Worm (Caenorhabditis elegans) whole organism, early embryonic: Measurements from ENCODE around the gene rga-3.

Source experiments
- B0310.2 ChIP-seq: sonication (generic microtip); optimal IDR thresholded peaks from 2 replicates; lab custom pipeline; 2016; ENCODE audit warnings: mild to moderate bottlenecking, missing genetic modification characterization, missing compliant biosample characterization
- F13C5.2 ChIP-seq: sonication (generic microtip); optimal IDR thresholded peaks from 2 replicates; lab custom pipeline; 2017; ENCODE audit warnings: mild to moderate bottlenecking, missing genetic modification characterization, inconsistent platforms, missing compliant biosample characterization
- ama-1 ChIP-seq: fragments of 150-350 bp; optimal IDR thresholded peaks from 2 replicates; lab custom pipeline; 2014
- ceh-13 ChIP-seq: fragments of 200-800 bp; sonication (Bioruptor generic); optimal IDR thresholded peaks from 2 replicates; lab custom pipeline; 2018; ENCODE audit warnings: mild to moderate bottlenecking, missing genetic modification characterization, missing compliant biosample characterization
- ceh-36 ChIP-seq: sonication (generic microtip); optimal IDR thresholded peaks from 2 replicates; lab custom pipeline; 2016; ENCODE audit warnings: missing genetic modification characterization, inconsistent platforms, missing compliant biosample characterization
- flt-1 ChIP-seq: fragments of 200-800 bp; sonication (Bioruptor generic); IDR thresholded peaks from 2 replicates; pipeline ENCODE4 v1.3.6; 2022; ENCODE audit warnings: missing genetic modification characterization, missing compliant biosample characterization
- scrt-1 ChIP-seq: fragments of 200-800 bp; sonication (Bioruptor generic); IDR thresholded peaks from 2 replicates; pipeline ENCODE4 v1.3.6; 2022; ENCODE audit warnings: missing genetic modification characterization, missing compliant biosample characterization
- sea-1 ChIP-seq: fragments of 200-800 bp; sonication (Bioruptor generic); conservative IDR thresholded peaks from 2 replicates; pipeline ENCODE4 v1.3.6; 2022; ENCODE audit warnings: missing genetic modification characterization, missing compliant biosample characterization
- tbx-11 ChIP-seq: fragments of 200-800 bp; sonication (Bioruptor generic); IDR thresholded peaks from 2 replicates; pipeline ENCODE4 v1.3.6; 2022; ENCODE audit warnings: missing genetic modification characterization, missing compliant biosample characterization

DNA sequence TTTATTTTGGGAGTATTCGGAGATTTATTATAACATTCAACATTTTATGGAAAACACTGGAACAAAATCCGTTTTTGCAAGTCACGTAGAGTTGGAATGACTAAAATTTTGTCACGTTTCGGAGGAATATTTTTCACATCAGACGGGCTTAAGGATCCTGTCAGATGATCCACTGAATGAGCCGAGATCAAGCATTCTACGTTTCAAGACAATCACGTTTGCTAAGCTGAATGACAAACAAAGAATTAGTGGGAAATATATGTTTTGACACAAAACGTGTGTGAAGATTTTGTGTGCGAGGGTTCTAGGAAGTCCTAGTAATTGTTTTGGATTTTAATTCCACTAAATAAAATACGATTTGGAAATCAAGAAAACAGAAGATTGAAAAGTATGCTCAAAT, 21.8 kb downstream of the rga-3 start:
- TF ChIP-seq tbx-11 (GFP tag; lab: Robert Waterston, UW) (no peak), ama-1 (lab: Kevin White, UChicago) (no peak), flt-1 (GFP tag; lab: Robert Waterston, UW) (no peak), ceh-36 (tag; lab: Kevin White, UChicago) (no peak), sea-1 (GFP tag; lab: Robert Waterston, UW) (no peak), scrt-1 (no peak), B0310.2 (tag; lab: Kevin White, UChicago) (no peak), F13C5.2 (tag; lab: Kevin White, UChicago) (no peak), ceh-13 (GFP tag; lab: Kevin White, UChicago) (no peak)
